Fruit fly (Drosophila melanogaster) whole organism, embryonic: Measurements from ENCODE around the gene Lipt2.
A peak's percentile ranks its signal among the peaks of the same experiment; 100 is the strongest.

Experiments used
- Atf3 ChIP-seq: fragments of 200-800 bp; sonication (Bioruptor generic); optimal IDR thresholded peaks from 3 replicates; lab custom pipeline; 2016; ENCODE audit warnings: missing biosample characterization, missing genetic modification characterization
- Atf6 ChIP-seq: fragments of 200-800 bp; sonication (Bioruptor generic); IDR thresholded peaks from 2 replicates; pipeline ENCODE4 v1.3.6; 2022; ENCODE audit warnings: missing biosample characterization, missing genetic modification characterization
- C15 ChIP-seq: fragments of 200-800 bp; sonication (Bioruptor generic); IDR thresholded peaks from 3 replicates; pipeline ENCODE4 v1.3.6; 2022; ENCODE audit warnings: missing biosample characterization, missing genetic modification characterization
- CG12071 ChIP-seq: fragments of 200-800 bp; sonication (Bioruptor generic); optimal IDR thresholded peaks from 3 replicates; lab custom pipeline; 2018; ENCODE audit warnings: missing biosample characterization, mild to moderate bottlenecking, missing genetic modification characterization
- CG12769 ChIP-seq: fragments of 200-800 bp; sonication (Bioruptor generic); optimal IDR thresholded peaks from 2 replicates; lab custom pipeline; 2019; ENCODE audit warnings: missing biosample characterization, mild to moderate bottlenecking, missing genetic modification characterization, moderate library complexity
- CG13296 ChIP-seq: fragments of 200-800 bp; sonication (Bioruptor generic); optimal IDR thresholded peaks from 3 replicates; lab custom pipeline; 2018; ENCODE audit warnings: missing biosample characterization, mild to moderate bottlenecking, missing genetic modification characterization
- CG13894 ChIP-seq: fragments of 200-800 bp; sonication (Bioruptor generic); optimal IDR thresholded peaks from 3 replicates; lab custom pipeline; 2018; ENCODE audit warnings: missing biosample characterization, mild to moderate bottlenecking, missing genetic modification characterization, moderate library complexity
- CG14667 ChIP-seq: fragments of 200-800 bp; sonication (Bioruptor generic); IDR thresholded peaks from 2 replicates; pipeline ENCODE4 v1.3.6; 2022; ENCODE audit warnings: missing biosample characterization, missing genetic modification characterization
- CG1529 ChIP-seq: fragments of 200-800 bp; sonication (Bioruptor generic); optimal IDR thresholded peaks from 3 replicates; lab custom pipeline; 2018; ENCODE audit warnings: missing biosample characterization, missing genetic modification characterization
- CG15479 ChIP-seq: fragments of 200-800 bp; sonication (Bioruptor generic); optimal IDR thresholded peaks from 3 replicates; lab custom pipeline; 2019; ENCODE audit warnings: missing biosample characterization, mild to moderate bottlenecking, missing genetic modification characterization, moderate library complexity
- CG1832 ChIP-seq: fragments of 200-800 bp; sonication (Bioruptor generic); optimal IDR thresholded peaks from 2 replicates; lab custom pipeline; 2017; ENCODE audit warnings: missing biosample characterization, mild to moderate bottlenecking, missing genetic modification characterization, inconsistent platforms
- CG3163 ChIP-seq: fragments of 200-800 bp; sonication (Bioruptor generic); optimal IDR thresholded peaks from 3 replicates; lab custom pipeline; 2016; ENCODE audit warnings: missing biosample characterization, missing genetic modification characterization
- CG34224 ChIP-seq: fragments of 200-800 bp; sonication (Bioruptor generic); IDR thresholded peaks from 3 replicates; pipeline ENCODE4 v1.3.6; 2022; ENCODE audit warnings: missing biosample characterization, missing genetic modification characterization; ENCODE audit not compliant: partially characterized antibody
- CG6765 ChIP-seq: fragments of 200-800 bp; sonication (Bioruptor generic); optimal IDR thresholded peaks from 3 replicates; lab custom pipeline; 2017; ENCODE audit warnings: missing biosample characterization, mild to moderate bottlenecking, missing genetic modification characterization
- CG8290 ChIP-seq, 3 experiments: fragments of 200-800 bp; sonication (Bioruptor generic); optimal IDR thresholded peaks; 2 replicates each; lab custom pipeline; 2016 to 2019; ENCODE audit warnings: missing biosample characterization in 3 of 3, missing genetic modification characterization in 3 of 3, mild to moderate bottlenecking in 2 of 3, moderate library complexity in 1 of 3
- CG9437 ChIP-seq: fragments of 200-800 bp; sonication (Bioruptor generic); optimal IDR thresholded peaks from 2 replicates; lab custom pipeline; 2018; ENCODE audit warnings: missing biosample characterization, mild to moderate bottlenecking, missing genetic modification characterization
- CG9727 ChIP-seq: fragments of 200-800 bp; sonication (Bioruptor generic); optimal IDR thresholded peaks from 3 replicates; lab custom pipeline; 2017; ENCODE audit warnings: missing biosample characterization, mild to moderate bottlenecking, missing genetic modification characterization
- CoRest ChIP-seq: fragments of 200-800 bp; sonication (Bioruptor generic); optimal IDR thresholded peaks from 3 replicates; lab custom pipeline; 2018; ENCODE audit warnings: missing biosample characterization, mild to moderate bottlenecking, missing genetic modification characterization, moderate library complexity
- Ets65A ChIP-seq: fragments of 200-800 bp; sonication (Bioruptor generic); peaks from one replicate; lab custom pipeline; 2016; ENCODE audit warnings: missing biosample characterization, missing genetic modification characterization
- Fer3 ChIP-seq: fragments of 200-800 bp; sonication (Bioruptor generic); optimal IDR thresholded peaks from 2 replicates; lab custom pipeline; 2018; ENCODE audit warnings: missing biosample characterization, mild to moderate bottlenecking, missing genetic modification characterization, moderate library complexity
- HLH54F ChIP-seq: fragments of 200-800 bp; sonication (Bioruptor generic); optimal IDR thresholded peaks from 3 replicates; lab custom pipeline; 2016; ENCODE audit warnings: missing biosample characterization, missing genetic modification characterization
- Hey ChIP-seq: fragments of 200-800 bp; sonication (Bioruptor generic); optimal IDR thresholded peaks from 3 replicates; lab custom pipeline; 2018; ENCODE audit warnings: missing biosample characterization, mild to moderate bottlenecking, missing genetic modification characterization
- Med ChIP-seq: fragments of 200-800 bp; sonication (Bioruptor generic); peaks from one replicate; lab custom pipeline; 2016; ENCODE audit warnings: missing biosample characterization, missing genetic modification characterization, mild to moderate bottlenecking, inconsistent platforms, moderate library complexity
- NK7.1 ChIP-seq: fragments of 200-800 bp; sonication (Bioruptor generic); optimal IDR thresholded peaks from 3 replicates; lab custom pipeline; 2016; ENCODE audit warnings: missing biosample characterization, missing genetic modification characterization
- Vsx1 ChIP-seq: fragments of 200-800 bp; sonication (Bioruptor generic); optimal IDR thresholded peaks from 2 replicates; lab custom pipeline; 2017; ENCODE audit warnings: missing biosample characterization, mild to moderate bottlenecking, missing genetic modification characterization, missing genetic modification reagents
- Xrp1 ChIP-seq: fragments of 200-800 bp; sonication (Bioruptor generic); IDR thresholded peaks from 2 replicates; pipeline ENCODE4 v1.3.6; 2022; ENCODE audit warnings: missing biosample characterization, missing genetic modification characterization
- caup ChIP-seq: fragments of 200-800 bp; sonication (Bioruptor generic); optimal IDR thresholded peaks from 3 replicates; lab custom pipeline; 2017; ENCODE audit warnings: missing biosample characterization, mild to moderate bottlenecking, missing genetic modification characterization, moderate library complexity; ENCODE audit not compliant: severe bottlenecking
- croc ChIP-seq: fragments of 200-800 bp; sonication (Bioruptor generic); conservative IDR thresholded peaks from 3 replicates; pipeline ENCODE4 v1.3.6; 2022; ENCODE audit warnings: missing biosample characterization, missing genetic modification characterization
- cwo ChIP-seq: fragments of 200-800 bp; sonication (Bioruptor generic); optimal IDR thresholded peaks from 3 replicates; lab custom pipeline; 2017; ENCODE audit warnings: missing biosample characterization, missing genetic modification characterization, mild to moderate bottlenecking, moderate library complexity, missing genetic modification reagents
- fd96Cb ChIP-seq: fragments of 200-800 bp; sonication (Bioruptor generic); optimal IDR thresholded peaks from 2 replicates; lab custom pipeline; 2018; ENCODE audit warnings: missing biosample characterization, mild to moderate bottlenecking, missing genetic modification characterization, moderate library complexity
- ftz-f1 ChIP-seq: fragments of 200-800 bp; sonication (Bioruptor generic); optimal IDR thresholded peaks from 2 replicates; lab custom pipeline; 2016; ENCODE audit warnings: missing biosample characterization, missing genetic modification characterization
- gfzf ChIP-seq: fragments of 200-800 bp; sonication (Bioruptor generic); optimal IDR thresholded peaks from 2 replicates; lab custom pipeline; 2016; ENCODE audit warnings: missing biosample characterization, mild to moderate bottlenecking, missing genetic modification characterization, moderate library complexity
- jigr1 ChIP-seq: fragments of 200-800 bp; sonication (Bioruptor generic); IDR thresholded peaks from 3 replicates; pipeline ENCODE4 v1.3.6; 2022; ENCODE audit warnings: missing biosample characterization, missing genetic modification characterization
- kay ChIP-seq: fragments of 200-800 bp; sonication (Bioruptor generic); optimal IDR thresholded peaks from 2 replicates; lab custom pipeline; 2016; ENCODE audit warnings: missing biosample characterization, missing genetic modification characterization
- lov ChIP-seq, 2 experiments: fragments of 200-800 bp in 1 of 2; fragments of >200 bp in 1 of 2; sonication (Bioruptor generic) in 1 of 2; IDR thresholded peaks in 1 of 2; optimal IDR thresholded peaks in 1 of 2; 2 replicates in 1 of 2; 3 replicates in 1 of 2; pipeline versions ENCODE4 v1.3.6 to Lab custom; 2017 to 2022; ENCODE audit warnings: missing biosample characterization in 1 of 2, missing genetic modification characterization in 1 of 2
- onecut ChIP-seq: fragments of 200-800 bp; sonication (Bioruptor generic); IDR thresholded peaks from 2 replicates; pipeline ENCODE4 v1.3.6; 2022; ENCODE audit warnings: missing biosample characterization, missing genetic modification characterization
- p53 ChIP-seq: fragments of 200-800 bp; sonication (Bioruptor generic); optimal IDR thresholded peaks from 2 replicates; lab custom pipeline; 2016; ENCODE audit warnings: missing biosample characterization, missing genetic modification characterization
- pan ChIP-seq, 4 experiments: fragments of >200 bp in 3 of 4; fragments of 200-800 bp in 1 of 4; sonication (Bioruptor generic) in 1 of 4; optimal IDR thresholded peaks in 3 of 4; IDR thresholded peaks in 1 of 4; 2 replicates each; pipeline versions ENCODE4 v1.3.6 to Lab custom; 2017 to 2022; ENCODE audit warnings: missing biosample characterization in 2 of 4, missing genetic modification characterization in 2 of 4, mixed read lengths in 1 of 4
- pita ChIP-seq: fragments of 200-800 bp; sonication (Bioruptor generic); optimal IDR thresholded peaks from 2 replicates; lab custom pipeline; 2017; ENCODE audit warnings: missing biosample characterization, mild to moderate bottlenecking, missing genetic modification characterization
- pnt ChIP-seq: fragments of 200-800 bp; sonication (Bioruptor generic); optimal IDR thresholded peaks from 3 replicates; lab custom pipeline; 2016; ENCODE audit warnings: missing biosample characterization, missing genetic modification characterization
- ranshi ChIP-seq: fragments of 200-800 bp; sonication (Bioruptor generic); IDR thresholded peaks from 2 replicates; pipeline ENCODE4 v1.3.6; 2022; ENCODE audit warnings: missing biosample characterization, missing genetic modification characterization
- repo ChIP-seq: fragments of 200-800 bp; sonication (Bioruptor generic); optimal IDR thresholded peaks from 2 replicates; lab custom pipeline; 2016; ENCODE audit warnings: missing biosample characterization, missing genetic modification characterization
- slp2 ChIP-seq: fragments of 200-800 bp; sonication (Bioruptor generic); optimal IDR thresholded peaks from 2 replicates; lab custom pipeline; 2016; ENCODE audit warnings: missing biosample characterization, missing genetic modification characterization
- vnd ChIP-seq: fragments of 200-800 bp; sonication (Bioruptor generic); IDR thresholded peaks from 3 replicates; pipeline ENCODE4 v1.3.6; 2022; ENCODE audit warnings: missing biosample characterization, missing genetic modification characterization; ENCODE audit not compliant: partially characterized antibody
- wdn ChIP-seq: fragments of 200-800 bp; sonication (Bioruptor generic); IDR thresholded peaks from 2 replicates; pipeline ENCODE4 v1.3.6; 2022; ENCODE audit warnings: missing biosample characterization, missing genetic modification characterization
- wor ChIP-seq: fragments of 200-800 bp; sonication (Bioruptor generic); IDR thresholded peaks from 2 replicates; pipeline ENCODE4 v1.3.6; 2022; ENCODE audit warnings: missing biosample characterization, missing genetic modification characterization
- yki ChIP-seq: fragments of >200 bp; optimal IDR thresholded peaks from 3 replicates; lab custom pipeline; 2018
- zen2 ChIP-seq: fragments of 200-800 bp; sonication (Bioruptor generic); IDR thresholded peaks from 3 replicates; pipeline ENCODE4 v1.3.6; 2022; ENCODE audit warnings: missing biosample characterization, missing genetic modification characterization; ENCODE audit not compliant: partially characterized antibody

The Lipt2 gene

DNA sequence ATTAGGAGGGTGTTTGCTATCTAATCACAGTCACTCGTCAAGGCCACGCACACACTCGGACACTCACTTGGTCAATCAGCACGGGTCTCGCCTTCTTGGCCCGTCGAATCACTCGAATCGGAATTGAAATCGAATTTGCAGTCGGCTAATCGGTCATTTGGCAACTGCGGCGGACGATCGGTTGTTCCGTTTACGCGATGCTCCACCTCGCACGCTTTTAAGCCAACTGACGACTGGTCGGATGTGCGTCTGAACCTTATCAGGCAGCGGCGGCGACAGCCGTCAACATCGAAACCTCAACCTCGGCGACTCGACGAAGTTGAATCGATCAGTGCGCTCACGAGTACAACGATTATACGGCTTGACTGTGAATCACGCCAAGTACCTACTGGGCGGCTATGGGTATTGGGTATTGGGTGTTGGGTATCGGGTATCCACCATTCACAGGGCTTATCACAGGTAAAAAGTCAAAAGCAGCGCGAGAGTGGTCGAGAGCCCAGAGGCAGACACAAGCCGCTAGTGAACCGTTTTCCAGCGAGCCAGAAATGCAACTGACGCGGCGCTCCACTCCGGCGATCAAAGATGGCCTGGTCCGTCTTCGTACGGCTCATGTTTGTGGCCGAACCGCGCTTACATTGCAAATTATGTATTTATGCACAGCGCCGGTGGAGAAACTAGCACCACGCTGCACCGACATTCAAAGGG is 34.1 kb upstream of the Lipt2 start (continued):
- TF ChIP-seq Hey (tag; lab: Kevin White, UChicago): peak; percentile 63
- peak; percentile 29; the same call in 1 of the 3 replicates for TF ChIP-seq CG34224 (GFP tag; lab: Robert Waterston, UW)
- no peak for TF ChIP-seq repo
- no peak for TF ChIP-seq jigr1 (GFP tag; lab: Robert Waterston, UW)
- no peak for TF ChIP-seq ranshi (GFP tag; lab: Robert Waterston, UW)
- TF ChIP-seq Med (GFP tag; lab: Kevin White, UChicago): peak; percentile 85
- TF ChIP-seq Xrp1 (GFP tag; lab: Robert Waterston, UW): no peak
- TF ChIP-seq C15 (GFP tag; lab: Robert Waterston, UW): no peak
- TF ChIP-seq zen2: 0 out of 3 replicates have a peak, but pooled peaks have one; percentile 28
- TF ChIP-seq onecut (GFP tag; lab: Robert Waterston, UW): peak; percentile 15; the same call in 1 of the 2 replicates
- TF ChIP-seq CG9727 (GFP tag; lab: Kevin White, UChicago): no peak
- TF ChIP-seq wor (GFP tag; lab: Robert Waterston, UW): no peak
- peak; percentile 57 for TF ChIP-seq CG6765 (GFP tag; lab: Kevin White, UChicago)
- TF ChIP-seq Fer3 (tag; lab: Kevin White, UChicago): peak; percentile 27
- peak; percentile 34 for TF ChIP-seq CG3163
- TF ChIP-seq CG1529 (GFP tag; lab: Kevin White, UChicago): no peak
- TF ChIP-seq Ets65A (GFP tag; lab: Kevin White, UChicago): peak; percentile 76
- TF ChIP-seq CG8290 (GFP tag; optimal IDR thresholded peaks at IDR 0.05; lab: Kevin White, UChicago): no peak
- peak in 1 of 2 experiments; percentile 23 for TF ChIP-seq CG8290 (tag; optimal IDR thresholded peaks at IDR 0.05; lab: Kevin White, UChicago)
- TF ChIP-seq pnt (GFP tag; lab: Kevin White, UChicago): no peak
- peak; percentile 39 for TF ChIP-seq CG13296
- TF ChIP-seq HLH54F (GFP tag; lab: Kevin White, UChicago): no peak
- TF ChIP-seq CG9437 (GFP tag; lab: Kevin White, UChicago): no peak
- peak; percentile 50; the same call in 1 of the 2 replicates for TF ChIP-seq Atf6
- TF ChIP-seq CG12071 (GFP tag; lab: Kevin White, UChicago): no peak
- TF ChIP-seq gfzf (GFP tag; lab: Kevin White, UChicago): no peak
- peak; percentile 96 for TF ChIP-seq cwo (GFP tag; lab: Kevin White, UChicago)
- no peak for TF ChIP-seq croc (GFP tag; lab: Robert Waterston, UW)
- peak; percentile 2 for TF ChIP-seq CG13894
- no peak for TF ChIP-seq CG14667
- no peak for TF ChIP-seq Atf3 (GFP tag; lab: Kevin White, UChicago)
- TF ChIP-seq wdn (GFP tag; lab: Robert Waterston, UW): no peak
- peak; percentile 88 for TF ChIP-seq ftz-f1 (GFP tag; lab: Kevin White, UChicago)
- no peak for TF ChIP-seq CoRest (tag; lab: Kevin White, UChicago)
- TF ChIP-seq vnd (GFP tag; lab: Robert Waterston, UW): 0 out of 3 replicates have a peak, but pooled peaks have one; percentile 30
- TF ChIP-seq CG1832: no peak
- TF ChIP-seq Vsx1: peak; percentile 40
- no peak for TF ChIP-seq fd96Cb (tag; lab: Kevin White, UChicago)
- TF ChIP-seq lov (optimal IDR thresholded peaks at IDR 0.05; lab: Kevin White, UChicago): no peak
- no peak for TF ChIP-seq lov (GFP tag; IDR thresholded peaks at IDR 0.05; lab: Robert Waterston, UW)
- no peak for TF ChIP-seq p53 (GFP tag; lab: Kevin White, UChicago)
- TF ChIP-seq kay: peak; percentile 41
- TF ChIP-seq pita: no peak
- TF ChIP-seq caup (GFP tag; lab: Kevin White, UChicago): peak; percentile 32
- peak; percentile 40 for TF ChIP-seq CG12769 (tag; lab: Kevin White, UChicago)
- no peak for TF ChIP-seq CG15479 (GFP tag; lab: Kevin White, UChicago)
- TF ChIP-seq slp2: no peak
- TF ChIP-seq yki: no peak
- TF ChIP-seq pan (optimal IDR thresholded peaks at IDR 0.05; lab: Kevin White, UChicago): no peak
- peak in 1 of 2 experiments; percentile 10 for TF ChIP-seq pan (GFP tag; optimal IDR thresholded peaks at IDR 0.05 in 1 of 2, IDR thresholded peaks at IDR 0.05 in 1 of 2)
- no peak for TF ChIP-seq NK7.1
